Fruit fly (Drosophila melanogaster): ENCODE measurements around the gene Adi1.

Adi1 gene

DNA sequence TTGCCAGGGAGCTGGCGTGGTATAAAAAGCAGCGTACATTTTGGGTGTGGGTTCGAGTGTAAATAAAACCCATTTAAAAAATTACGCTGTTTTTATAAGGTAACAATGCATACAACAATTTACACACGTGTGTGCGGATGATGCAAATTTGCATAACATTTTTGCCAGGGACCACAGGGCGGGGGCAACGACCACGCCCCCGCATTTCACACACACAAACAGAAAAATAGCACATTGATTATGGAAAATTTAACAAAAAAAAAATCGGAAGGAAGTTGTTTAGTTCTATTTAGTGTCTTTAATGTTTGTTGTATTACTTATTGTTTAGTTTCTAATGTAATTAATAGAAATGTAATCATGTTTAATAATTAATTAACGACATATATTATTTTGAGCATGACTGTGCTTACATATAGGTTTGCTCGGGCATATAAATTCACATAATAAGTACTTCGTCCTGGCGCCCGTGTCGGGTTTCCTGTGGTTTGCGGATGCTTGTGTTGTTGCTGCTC is 41.4 kb downstream of the Adi1 start (continued):
- TF ChIP-seq ss (GFP tag; optimal IDR thresholded peaks at IDR 0.05) (peak in 1 of 2 experiments; percentile 51), Gug (GFP tag; IDR thresholded peaks at IDR 0.05) (no peak), topi (GFP tag; optimal IDR thresholded peaks at IDR 0.05) (no peak), Hr39 (GFP tag; optimal IDR thresholded peaks at IDR 0.05) (no peak), CG10669 (GFP tag; optimal IDR thresholded peaks at IDR 0.05) (peak; percentile 34), CG8319 (GFP tag; optimal IDR thresholded peaks at IDR 0.05) (no peak), CG4318 (GFP tag; optimal IDR thresholded peaks at IDR 0.05) (no peak), Blimp-1 (GFP tag; optimal IDR thresholded peaks at IDR 0.05) (no peak), dsx (GFP tag; optimal IDR thresholded peaks at IDR 0.05; ENCODE audit: poor library complexity, severe bottlenecking) (no peak), Eip93F (GFP tag; optimal IDR thresholded peaks at IDR 0.05) (no peak), Sox14 (GFP tag; optimal IDR thresholded peaks at IDR 0.05) (no peak), svp (GFP tag) (peak; percentile 26), OdsH (GFP tag; optimal IDR thresholded peaks at IDR 0.05) (peak; percentile 23), CG16779 (tag; optimal IDR thresholded peaks at IDR 0.05) (no peak)

DNA sequence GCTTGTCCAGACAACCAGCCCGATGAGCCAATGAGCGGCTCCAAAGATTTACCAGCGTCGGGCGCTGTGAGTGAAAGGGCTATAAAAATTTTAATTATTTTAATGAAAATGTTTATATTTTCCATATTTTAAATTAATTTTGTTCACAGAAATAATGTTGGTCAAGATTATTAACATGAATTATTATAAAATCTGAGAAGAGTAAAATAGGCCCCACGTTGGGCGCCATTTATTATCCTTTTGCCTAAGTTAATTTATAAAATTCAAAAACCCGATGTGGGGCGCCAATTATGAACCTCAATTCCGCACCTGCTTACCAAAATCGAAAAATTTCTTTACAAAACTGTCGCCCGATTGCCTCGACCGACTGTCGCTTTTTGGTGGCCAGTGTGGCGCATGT is 46.0 kb downstream of the Adi1 start:
- TF ChIP-seq Blimp-1 (GFP tag; optimal IDR thresholded peaks at IDR 0.05): peak; percentile 56
- TF ChIP-seq CG8632 (GFP tag; optimal IDR thresholded peaks at IDR 0.05): peak; percentile 50
- no peak for TF ChIP-seq CG1621 (tag; optimal IDR thresholded peaks at IDR 0.05)
- TF ChIP-seq Sox15 (GFP tag; optimal IDR thresholded peaks at IDR 0.05): peak; percentile 35
- peak; percentile 73; the same call in 2 of the 3 replicates for TF ChIP-seq eg (GFP tag; IDR thresholded peaks at IDR 0.05)
- TF ChIP-seq Sox102F (GFP tag; optimal IDR thresholded peaks at IDR 0.05): peak; percentile 42
- TF ChIP-seq CG3919 (GFP tag; optimal IDR thresholded peaks at IDR 0.05): peak; percentile 65
- peak; percentile 78 for TF ChIP-seq Hr4 (GFP tag; optimal IDR thresholded peaks at IDR 0.05)
- peak; percentile 63 for TF ChIP-seq acj6 (GFP tag; optimal IDR thresholded peaks at IDR 0.05)
- TF ChIP-seq Ets21C (GFP tag; optimal IDR thresholded peaks at IDR 0.05): peak; percentile 18
- TF ChIP-seq Eip93F (GFP tag; optimal IDR thresholded peaks at IDR 0.05): peak; percentile 14
- no peak for TF ChIP-seq fkh (GFP tag; optimal IDR thresholded peaks at IDR 0.05)
- TF ChIP-seq lz (GFP tag; optimal IDR thresholded peaks at IDR 0.05): peak; percentile 53
- peak; percentile 48 for TF ChIP-seq topi (GFP tag; optimal IDR thresholded peaks at IDR 0.05)
- peak; percentile 71 for TF ChIP-seq dac (GFP tag; optimal IDR thresholded peaks at IDR 0.05)
- no peak for TF ChIP-seq Hr38 (GFP tag; optimal IDR thresholded peaks at IDR 0.05)
- peak; percentile 19 for TF ChIP-seq fd85E (GFP tag; optimal IDR thresholded peaks at IDR 0.05)
- no peak for TF ChIP-seq ss (GFP tag; optimal IDR thresholded peaks at IDR 0.05)
- TF ChIP-seq CG6854 (GFP tag; optimal IDR thresholded peaks at IDR 0.05): no peak
- TF ChIP-seq CG9139 (GFP tag; optimal IDR thresholded peaks at IDR 0.05): no peak
- peak; percentile 89 for TF ChIP-seq CG11902 (GFP tag; optimal IDR thresholded peaks at IDR 0.05)
- TF ChIP-seq cyc (GFP tag; optimal IDR thresholded peaks at IDR 0.05): peak; percentile 70
- TF ChIP-seq fd59A (GFP tag; optimal IDR thresholded peaks at IDR 0.05): no peak
- TF ChIP-seq Lpt (GFP tag; optimal IDR thresholded peaks at IDR 0.05): peak; percentile 74
- TF ChIP-seq salr (GFP tag; optimal IDR thresholded peaks at IDR 0.05): peak in 1 of 2 experiments; percentile 47
- peak; percentile 76 for TF ChIP-seq CG15336 (GFP tag; IDR thresholded peaks at IDR 0.05)
- peak; percentile 23 for TF ChIP-seq CG3032 (tag; optimal IDR thresholded peaks at IDR 0.05)
- peak; percentile 50 for TF ChIP-seq CG11762 (GFP tag; optimal IDR thresholded peaks at IDR 0.05; ENCODE audit: insufficient read depth)
- no peak for TF ChIP-seq dsx (GFP tag; optimal IDR thresholded peaks at IDR 0.05; ENCODE audit: poor library complexity, severe bottlenecking)
- no peak for TF ChIP-seq CG8319 (GFP tag; optimal IDR thresholded peaks at IDR 0.05)
- peak; percentile 59 for TF ChIP-seq CG6792 (GFP tag; optimal IDR thresholded peaks at IDR 0.05)
- TF ChIP-seq Smox (GFP tag; optimal IDR thresholded peaks at IDR 0.05): peak; percentile 53
- TF ChIP-seq esn (GFP tag; optimal IDR thresholded peaks at IDR 0.05): peak; percentile 67
- peak; percentile 20 for TF ChIP-seq CG10631 (GFP tag; optimal IDR thresholded peaks at IDR 0.05)
- TF ChIP-seq CG16779 (tag; optimal IDR thresholded peaks at IDR 0.05): peak; percentile 29
- TF ChIP-seq Gug (GFP tag; IDR thresholded peaks at IDR 0.05): peak; percentile 39
- peak; percentile 86 for TF ChIP-seq Eip78C (GFP tag)
- no peak for TF ChIP-seq spab (GFP tag; optimal IDR thresholded peaks at IDR 0.05)
- TF ChIP-seq Ets96B (tag; optimal IDR thresholded peaks at IDR 0.05): peak; percentile 12
- TF ChIP-seq pdm3 (GFP tag; optimal IDR thresholded peaks at IDR 0.05): peak; percentile 44
- TF ChIP-seq CG31627 (GFP tag; optimal IDR thresholded peaks at IDR 0.05): peak; percentile 32
- TF ChIP-seq CG6276 (GFP tag; optimal IDR thresholded peaks at IDR 0.05): peak; percentile 69
- peak; percentile 41; the same call in 1 of the 2 replicates for TF ChIP-seq CG11294 (GFP tag; IDR thresholded peaks at IDR 0.05)
